Fruit fly (Drosophila melanogaster) whole organism, embryonic: ENCODE measurements around the gene CG31821.

ENCODE experiments used
- ATbp ChIP-seq: fragments of 200-800 bp; sonication (Bioruptor generic); optimal IDR thresholded peaks from 2 replicates; lab custom pipeline; 2017; ENCODE audit warnings: missing biosample characterization, mild to moderate bottlenecking, missing genetic modification characterization, missing genetic modification reagents
- Aef1 ChIP-seq: fragments of 200-800 bp; sonication (Bioruptor generic); IDR thresholded peaks from 3 replicates; pipeline ENCODE4 v1.3.6; 2022; ENCODE audit warnings: missing biosample characterization, missing genetic modification characterization
- Atf-2 ChIP-seq: fragments of 200-800 bp; sonication (Bioruptor generic); optimal IDR thresholded peaks from 2 replicates; lab custom pipeline; 2016; ENCODE audit warnings: missing biosample characterization, missing genetic modification characterization
- Atf6 ChIP-seq: fragments of 200-800 bp; sonication (Bioruptor generic); IDR thresholded peaks from 2 replicates; pipeline ENCODE4 v1.3.6; 2022; ENCODE audit warnings: missing biosample characterization, missing genetic modification characterization
- Blimp-1 ChIP-seq: fragments of 200-800 bp; sonication (Bioruptor generic); optimal IDR thresholded peaks from 3 replicates; lab custom pipeline; 2018; ENCODE audit warnings: missing biosample characterization, missing genetic modification characterization, mild to moderate bottlenecking, moderate library complexity, missing genetic modification reagents
- CG11085 ChIP-seq: fragments of 200-800 bp; sonication (Bioruptor generic); IDR thresholded peaks from 2 replicates; pipeline ENCODE4 v1.3.6; 2022; ENCODE audit warnings: missing biosample characterization, missing genetic modification characterization
- CG12299 ChIP-seq: fragments of 200-800 bp; sonication (Bioruptor generic); optimal IDR thresholded peaks from 2 replicates; lab custom pipeline; 2018; ENCODE audit warnings: missing biosample characterization, mild to moderate bottlenecking, missing genetic modification characterization
- CG18011 ChIP-seq: fragments of 200-800 bp; sonication (Bioruptor generic); optimal IDR thresholded peaks from 2 replicates; lab custom pipeline; 2017; ENCODE audit warnings: missing biosample characterization, missing genetic modification characterization, mild to moderate bottlenecking, moderate library complexity, missing genotype
- CG18262 ChIP-seq: fragments of 200-800 bp; optimal IDR thresholded peaks from 3 replicates; lab custom pipeline; 2019; ENCODE audit warnings: missing biosample characterization, mild to moderate bottlenecking, missing genetic modification characterization, moderate library complexity
- CG2116 ChIP-seq: fragments of 200-800 bp; sonication (Bioruptor generic); optimal IDR thresholded peaks from 3 replicates; lab custom pipeline; 2018; ENCODE audit warnings: missing biosample characterization, mild to moderate bottlenecking, missing genetic modification characterization
- CG2120 ChIP-seq: fragments of 200-800 bp; sonication (Bioruptor generic); optimal IDR thresholded peaks from 3 replicates; lab custom pipeline; 2016; ENCODE audit warnings: missing biosample characterization, missing genetic modification characterization
- CG31441 ChIP-seq: fragments of 200-800 bp; sonication (Bioruptor generic); IDR thresholded peaks from 2 replicates; pipeline ENCODE4 v1.3.6; 2022; ENCODE audit warnings: missing biosample characterization, missing genetic modification characterization
- CG3407 ChIP-seq: fragments of 200-800 bp; sonication (Bioruptor generic); optimal IDR thresholded peaks from 2 replicates; lab custom pipeline; 2018; ENCODE audit warnings: missing biosample characterization, mild to moderate bottlenecking, missing genetic modification characterization
- CG34224 ChIP-seq: fragments of 200-800 bp; sonication (Bioruptor generic); IDR thresholded peaks from 3 replicates; pipeline ENCODE4 v1.3.6; 2022; ENCODE audit warnings: missing biosample characterization, missing genetic modification characterization; ENCODE audit not compliant: partially characterized antibody
- CG7372 ChIP-seq: fragments of 200-800 bp; sonication (Bioruptor generic); IDR thresholded peaks from 2 replicates; pipeline ENCODE4 v1.3.6; 2022; ENCODE audit warnings: missing biosample characterization, missing genetic modification characterization
- Dbx ChIP-seq: fragments of 200-800 bp; sonication (Bioruptor generic); IDR thresholded peaks from 3 replicates; pipeline ENCODE4 v1.3.6; 2022; ENCODE audit warnings: missing biosample characterization, missing genetic modification characterization
- Deaf1 ChIP-seq: fragments of 200-800 bp; optimal IDR thresholded peaks from 3 replicates; lab custom pipeline; 2019; ENCODE audit warnings: missing biosample characterization, mild to moderate bottlenecking, missing genetic modification characterization, moderate library complexity
- Dek ChIP-seq: fragments of 200-800 bp; sonication (Bioruptor generic); optimal IDR thresholded peaks from 3 replicates; lab custom pipeline; 2019; ENCODE audit warnings: missing biosample characterization, mild to moderate bottlenecking, missing genetic modification characterization, moderate library complexity
- Dfd ChIP-seq, 2 experiments: fragments of >200 bp; optimal IDR thresholded peaks; 2 replicates each; lab custom pipeline; 2017; ENCODE audit warnings: missing biosample characterization in 2 of 2, missing genetic modification characterization in 2 of 2
- Doc2 ChIP-seq: fragments of 200-800 bp; sonication (Bioruptor generic); IDR thresholded peaks from 2 replicates; pipeline ENCODE4 v1.3.6; 2022; ENCODE audit warnings: missing biosample characterization, missing genetic modification characterization
- Drgx ChIP-seq: fragments of 200-800 bp; sonication (Bioruptor generic); IDR thresholded peaks from 2 replicates; pipeline ENCODE4 v1.3.6; 2022; ENCODE audit warnings: missing biosample characterization, missing genetic modification characterization
- Gsc ChIP-seq: fragments of 200-800 bp; sonication (Bioruptor generic); IDR thresholded peaks from 2 replicates; pipeline ENCODE4 v1.3.6; 2022; ENCODE audit warnings: missing biosample characterization, missing genetic modification characterization
- HHEX ChIP-seq: fragments of 200-800 bp; sonication (Bioruptor generic); optimal IDR thresholded peaks from 3 replicates; lab custom pipeline; 2017; ENCODE audit warnings: missing biosample characterization, mild to moderate bottlenecking, missing genetic modification characterization, missing genetic modification reagents
- Hmx ChIP-seq: fragments of 200-800 bp; sonication (Bioruptor generic); optimal IDR thresholded peaks from 2 replicates; lab custom pipeline; 2016; ENCODE audit warnings: missing biosample characterization, missing genetic modification characterization
- Hr51 ChIP-seq, 2 experiments: fragments of 200-800 bp; sonication (Bioruptor generic); optimal IDR thresholded peaks; 2 replicates in 1 of 2; 3 replicates in 1 of 2; lab custom pipeline; 2016 to 2018; ENCODE audit warnings: missing biosample characterization in 2 of 2, missing genetic modification characterization in 2 of 2, mild to moderate bottlenecking in 1 of 2, moderate library complexity in 1 of 2
- Hsf ChIP-seq: fragments of 200-800 bp; sonication (Bioruptor generic); optimal IDR thresholded peaks from 3 replicates; lab custom pipeline; 2016; ENCODE audit warnings: missing biosample characterization, missing genetic modification characterization
- Max ChIP-seq: fragments of 200-800 bp; sonication (Bioruptor generic); optimal IDR thresholded peaks from 2 replicates; lab custom pipeline; 2016; ENCODE audit warnings: missing biosample characterization, mild to moderate bottlenecking, missing genetic modification characterization
- Mrtf ChIP-seq: fragments of 200-800 bp; sonication (Bioruptor generic); IDR thresholded peaks from 3 replicates; pipeline ENCODE4 v1.3.6; 2022; ENCODE audit warnings: missing biosample characterization, missing genetic modification characterization
- Neu2 ChIP-seq: fragments of 200-800 bp; sonication (Bioruptor generic); optimal IDR thresholded peaks from 3 replicates; lab custom pipeline; 2016; ENCODE audit warnings: missing biosample characterization, missing genetic modification characterization, borderline replicate concordance
- Xrp1 ChIP-seq: fragments of 200-800 bp; sonication (Bioruptor generic); IDR thresholded peaks from 2 replicates; pipeline ENCODE4 v1.3.6; 2022; ENCODE audit warnings: missing biosample characterization, missing genetic modification characterization
- ara ChIP-seq: fragments of 200-800 bp; sonication (Bioruptor generic); IDR thresholded peaks from 2 replicates; pipeline ENCODE4 v1.3.6; 2022; ENCODE audit warnings: missing biosample characterization, missing genetic modification characterization
- ato ChIP-seq: fragments of 200-800 bp; sonication (Bioruptor generic); IDR thresholded peaks from 2 replicates; pipeline ENCODE4 v1.3.6; 2022; ENCODE audit warnings: missing biosample characterization, missing genetic modification characterization; ENCODE audit not compliant: partially characterized antibody
- br ChIP-seq: fragments of >200 bp; optimal IDR thresholded peaks from 2 replicates; lab custom pipeline; 2017
- bsh ChIP-seq, 2 experiments: fragments of 200-800 bp; sonication (Bioruptor generic); optimal IDR thresholded peaks; 2 replicates each; lab custom pipeline; 2017 to 2018; ENCODE audit warnings: mild to moderate bottlenecking in 2 of 2, missing biosample characterization in 2 of 2, missing genetic modification characterization in 2 of 2, moderate library complexity in 1 of 2
- chn ChIP-seq: fragments of 200-800 bp; sonication (Bioruptor generic); optimal IDR thresholded peaks from 2 replicates; lab custom pipeline; 2016; ENCODE audit warnings: missing biosample characterization, missing genetic modification characterization
- croc ChIP-seq: fragments of 200-800 bp; sonication (Bioruptor generic); conservative IDR thresholded peaks from 3 replicates; pipeline ENCODE4 v1.3.6; 2022; ENCODE audit warnings: missing biosample characterization, missing genetic modification characterization
- crp ChIP-seq, 2 experiments: fragments of 200-800 bp; sonication (Bioruptor generic); optimal IDR thresholded peaks; 2 replicates in 1 of 2; 3 replicates in 1 of 2; lab custom pipeline; 2017; ENCODE audit warnings: missing biosample characterization in 2 of 2, missing genetic modification characterization in 2 of 2, mild to moderate bottlenecking in 1 of 2, moderate library complexity in 1 of 2
- gcm ChIP-seq: fragments of 200-800 bp; sonication (Bioruptor generic); optimal IDR thresholded peaks from 2 replicates; lab custom pipeline; 2019; ENCODE audit warnings: missing biosample characterization, mild to moderate bottlenecking, missing genetic modification characterization, moderate library complexity
- gsb-n ChIP-seq: fragments of 200-800 bp; sonication (Bioruptor generic); optimal IDR thresholded peaks from 3 replicates; lab custom pipeline; 2018; ENCODE audit warnings: missing biosample characterization, mild to moderate bottlenecking, missing genetic modification characterization
- ham ChIP-seq: fragments of 200-800 bp; sonication (Bioruptor generic); IDR thresholded peaks from 2 replicates; pipeline ENCODE4 v1.3.6; 2022; ENCODE audit warnings: missing biosample characterization, missing genetic modification characterization
- hb ChIP-seq: fragments of 200-800 bp; sonication (Bioruptor generic); IDR thresholded peaks from 3 replicates; pipeline ENCODE4 v1.3.6; 2022; ENCODE audit warnings: missing biosample characterization, missing genetic modification characterization; ENCODE audit not compliant: partially characterized antibody
- knrl ChIP-seq: fragments of 200-800 bp; sonication (Bioruptor generic); IDR thresholded peaks from 3 replicates; pipeline ENCODE4 v1.3.6; 2022; ENCODE audit warnings: missing biosample characterization, missing genetic modification characterization; ENCODE audit not compliant: partially characterized antibody
- lilli ChIP-seq: fragments of 200-800 bp; sonication (Bioruptor generic); optimal IDR thresholded peaks from 3 replicates; lab custom pipeline; 2016; ENCODE audit warnings: missing biosample characterization, missing genetic modification characterization
- nerfin-1 ChIP-seq: fragments of 200-800 bp; sonication (Bioruptor generic); optimal IDR thresholded peaks from 3 replicates; lab custom pipeline; 2019; ENCODE audit warnings: missing biosample characterization, mild to moderate bottlenecking, missing genetic modification characterization, moderate library complexity
- slp2 ChIP-seq: fragments of 200-800 bp; sonication (Bioruptor generic); optimal IDR thresholded peaks from 2 replicates; lab custom pipeline; 2016; ENCODE audit warnings: missing biosample characterization, missing genetic modification characterization
- tin ChIP-seq: fragments of 200-800 bp; sonication (Bioruptor generic); optimal IDR thresholded peaks from 3 replicates; lab custom pipeline; 2016; ENCODE audit warnings: missing biosample characterization, missing genetic modification characterization
- twi ChIP-seq: fragments of 200-800 bp; optimal IDR thresholded peaks from 2 replicates; lab custom pipeline; 2019; ENCODE audit warnings: missing biosample characterization, mild to moderate bottlenecking, missing genetic modification characterization, moderate library complexity
- vvl ChIP-seq: fragments of 200-800 bp; sonication (Bioruptor generic); IDR thresholded peaks from 2 replicates; pipeline ENCODE4 v1.3.6; 2022; ENCODE audit warnings: missing biosample characterization, missing genetic modification characterization
- zfh2 ChIP-seq: fragments of 200-800 bp; sonication (Bioruptor generic); optimal IDR thresholded peaks from 2 replicates; lab custom pipeline; 2016; ENCODE audit warnings: missing biosample characterization, missing genetic modification characterization

Gene CG31821

DNA sequence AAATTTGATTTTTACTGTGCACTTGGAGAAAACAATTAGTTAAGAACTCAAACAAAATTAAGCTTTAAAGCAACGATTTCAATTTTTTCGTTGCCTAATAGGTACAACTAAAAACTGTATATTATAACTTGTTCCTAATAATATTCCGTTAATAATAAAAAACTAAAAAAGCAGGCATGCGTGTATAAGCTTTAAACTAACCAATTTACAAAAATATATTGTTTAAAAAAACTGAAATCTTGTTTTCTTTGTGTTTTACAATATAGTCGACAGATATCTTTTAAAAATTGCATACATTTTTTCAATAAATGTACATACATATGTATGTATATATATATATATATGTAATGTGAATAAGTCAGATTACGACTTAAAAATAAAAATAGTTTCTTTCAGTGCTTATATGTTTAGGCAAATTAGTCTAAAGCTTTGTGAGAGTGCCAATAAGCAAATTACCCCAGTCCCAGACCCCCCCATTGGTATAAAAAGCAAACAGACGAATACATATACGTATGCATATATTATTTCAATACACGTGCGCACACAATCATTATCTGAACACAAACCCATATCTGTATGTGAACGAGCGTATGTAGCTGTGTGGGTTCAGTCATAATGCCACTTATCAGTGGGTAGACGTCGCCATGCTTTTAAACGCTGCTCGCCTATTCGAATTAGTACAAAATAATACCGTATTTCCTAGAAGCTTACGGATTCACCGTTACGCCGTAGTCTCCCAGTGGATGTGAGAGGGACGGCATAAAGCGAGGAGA, 10.9 kb upstream of the CG31821 start (continued):
- TF ChIP-seq zfh2 (GFP tag; lab: Kevin White, UChicago): no peak
- TF ChIP-seq Drgx (GFP tag; lab: Robert Waterston, UW): no peak
- TF ChIP-seq twi: peak; percentile 75
- no peak for TF ChIP-seq crp (GFP tag; optimal IDR thresholded peaks at IDR 0.05; lab: Kevin White, UChicago)
- TF ChIP-seq Gsc (GFP tag; lab: Robert Waterston, UW): no peak
- peak; percentile 43; the same call in 1 of the 2 replicates for TF ChIP-seq Xrp1 (GFP tag; lab: Robert Waterston, UW)
- no peak for TF ChIP-seq chn (GFP tag; lab: Kevin White, UChicago)
- peak; percentile 66 for TF ChIP-seq nerfin-1 (tag; lab: Kevin White, UChicago)
- peak; percentile 37 for TF ChIP-seq tin
- TF ChIP-seq CG31441 (GFP tag; lab: Robert Waterston, UW): peak; percentile 92
- TF ChIP-seq Aef1: no peak
- peak; percentile 42 for TF ChIP-seq CG3407 (GFP tag; lab: Kevin White, UChicago)
- peak; percentile 36 for TF ChIP-seq Atf6 (GFP tag; lab: Robert Waterston, UW)
- TF ChIP-seq Deaf1: no peak
- peak; percentile 70 for TF ChIP-seq Dek (tag; lab: Kevin White, UChicago)
- peak; percentile 95 for TF ChIP-seq CG18262 (tag; lab: Kevin White, UChicago)
- no peak for TF ChIP-seq ato (GFP tag; lab: Robert Waterston, UW)
- peak; percentile 28 for TF ChIP-seq CG2120 (GFP tag; lab: Kevin White, UChicago)
- TF ChIP-seq Neu2: no peak
- no peak for TF ChIP-seq CG18011
- peak; percentile 48; the same call in 1 of the 3 replicates for TF ChIP-seq croc (GFP tag; lab: Robert Waterston, UW)
- no peak for TF ChIP-seq Dfd (GFP tag; optimal IDR thresholded peaks at IDR 0.05; lab: Kevin White, UChicago)
- TF ChIP-seq knrl (GFP tag; lab: Robert Waterston, UW): no peak
- TF ChIP-seq gsb-n (tag; lab: Kevin White, UChicago): peak; percentile 61
- TF ChIP-seq hb (GFP tag; lab: Robert Waterston, UW): no peak
- TF ChIP-seq Hmx: no peak
- TF ChIP-seq Blimp-1 (GFP tag; lab: Kevin White, UChicago): no peak
- TF ChIP-seq Doc2 (GFP tag; lab: Robert Waterston, UW): no peak
- no peak for TF ChIP-seq Atf-2 (GFP tag; lab: Kevin White, UChicago)
- TF ChIP-seq CG12299: no peak
- TF ChIP-seq Dbx (GFP tag; lab: Robert Waterston, UW): peak; percentile 50; the same call in 2 of the 3 replicates
- TF ChIP-seq lilli (GFP tag; lab: Kevin White, UChicago): no peak
- peak; percentile 8 for TF ChIP-seq Hsf (GFP tag; lab: Kevin White, UChicago)
- peak; percentile 87 for TF ChIP-seq vvl (GFP tag; lab: Robert Waterston, UW)
- no peak; the same call in 2 of the 3 replicates for TF ChIP-seq Mrtf (GFP tag; lab: Robert Waterston, UW)
- TF ChIP-seq CG11085 (GFP tag; lab: Robert Waterston, UW): no peak
- TF ChIP-seq CG2116: peak; percentile 20
- no peak for TF ChIP-seq br
- peak; percentile 47 for TF ChIP-seq gcm (GFP tag; lab: Kevin White, UChicago)
- peak; percentile 43 for TF ChIP-seq ATbp (GFP tag; lab: Kevin White, UChicago)
- peak in 1 of 2 experiments; percentile 88 for TF ChIP-seq Hr51 (GFP tag; optimal IDR thresholded peaks at IDR 0.05; lab: Kevin White, UChicago)
- TF ChIP-seq HHEX: no peak
- TF ChIP-seq ham (GFP tag; lab: Robert Waterston, UW): no peak
- no peak for TF ChIP-seq CG7372 (GFP tag; lab: Robert Waterston, UW)
- no peak for TF ChIP-seq slp2 (GFP tag; lab: Kevin White, UChicago)
- TF ChIP-seq bsh (GFP tag; optimal IDR thresholded peaks at IDR 0.05; lab: Kevin White, UChicago): peak in 1 of 2 experiments; percentile 83
- TF ChIP-seq Max (GFP tag; lab: Kevin White, UChicago): no peak
- TF ChIP-seq CG34224 (GFP tag; lab: Robert Waterston, UW): no peak
- TF ChIP-seq ara: no peak; the same call in 1 of the 2 replicates
